Worm (Caenorhabditis elegans) whole organism, L4 larva: ENCODE results near the gene C51E3.10.
A peak's percentile ranks its signal among the peaks of the same experiment; 100 is the strongest.

Experiments
- ces-1 ChIP-seq: fragments of 150-350 bp; sonication (generic microtip); optimal IDR thresholded peaks from 4 replicates; lab custom pipeline; 2014; ENCODE audit warnings: missing biosample characterization, missing genetic modification reagents, missing genetic modification characterization
- ctbp-1 ChIP-seq: fragments of 200-800 bp; sonication (Bioruptor generic); IDR thresholded peaks from 2 replicates; pipeline ENCODE4 v1.3.6; 2022; ENCODE audit warnings: missing genetic modification reagents, missing genetic modification characterization, missing compliant biosample characterization
- egl-27 ChIP-seq: sonication (generic microtip); optimal IDR thresholded peaks from 3 replicates; lab custom pipeline; 2017; ENCODE audit warnings: missing biosample characterization, missing genetic modification reagents, missing genetic modification characterization
- lin-1 ChIP-seq: fragments of 200-800 bp; sonication (Bioruptor generic); IDR thresholded peaks from 2 replicates; pipeline ENCODE4 v1.3.6; 2022; ENCODE audit warnings: missing genetic modification reagents, missing genetic modification characterization, missing compliant biosample characterization
- lin-13 ChIP-seq: fragments of 150-350 bp; optimal IDR thresholded peaks from 2 replicates; lab custom pipeline; 2014; ENCODE audit warnings: missing biosample characterization, missing genetic modification reagents, missing genetic modification characterization
- mdl-1 ChIP-seq, 2 experiments: fragments of 150-350 bp in 1 of 2; sonication (generic microtip) in 1 of 2; optimal IDR thresholded peaks; 2 replicates each; lab custom pipeline; 2014 to 2017; ENCODE audit warnings: missing biosample characterization in 2 of 2, missing genetic modification characterization in 2 of 2
- mep-1 ChIP-seq: fragments of 150-350 bp; sonication (generic microtip); optimal IDR thresholded peaks from 3 replicates; lab custom pipeline; 2014; ENCODE audit warnings: missing biosample characterization, missing genetic modification characterization
- nhr-11 ChIP-seq: fragments of 150-350 bp; optimal IDR thresholded peaks from 2 replicates; lab custom pipeline; 2014; ENCODE audit warnings: missing biosample characterization, missing genetic modification characterization
- nhr-28 ChIP-seq: fragments of 150-350 bp; optimal IDR thresholded peaks from 2 replicates; lab custom pipeline; 2014; ENCODE audit warnings: missing biosample characterization, missing genetic modification characterization
- tag-97 ChIP-seq: fragments of 200-800 bp; sonication (Bioruptor generic); IDR thresholded peaks from 2 replicates; pipeline ENCODE4 v1.3.6; 2022; ENCODE audit warnings: missing genetic modification characterization, missing compliant biosample characterization

- TF ChIP-seq nhr-28 (no peak), ces-1 (GFP tag; lab: Kevin White, UChicago) (peak; percentile 77), mep-1 (tag; lab: Kevin White, UChicago) (peak; percentile 85), lin-1 (GFP tag; lab: Robert Waterston, UW) (no peak), egl-27 (tag; lab: Kevin White, UChicago) (no peak), nhr-11 (tag; lab: Kevin White, UChicago) (peak; percentile 86), tag-97 (GFP tag; lab: Robert Waterston, UW) (no peak), lin-13 (GFP tag; lab: Kevin White, UChicago) (no peak), mdl-1 (tag; optimal IDR thresholded peaks at IDR 0.05; lab: Kevin White, UChicago) (peak; percentile 18 to 90), ctbp-1 (peak; percentile 85; the same call in 1 of the 2 replicates)
Observed at ce11 chrV:10174632-10175075, 13.7 kb upstream of the C51E3.10 start.
